Worm (Caenorhabditis elegans): ENCODE data around the gene C47E8.4.

Gene C47E8.4

ce11 chrV:14649929-14650328 is 35.4 kb downstream of the C47E8.4 start (continued):
- TF ChIP-seq elt-3 (tag; optimal IDR thresholded peaks at IDR 0.05) (no peak), aly-2 (tag; optimal IDR thresholded peaks at IDR 0.05) (no peak), mdl-1 (tag; optimal IDR thresholded peaks at IDR 0.05) (no peak), nhr-77 (tag; optimal IDR thresholded peaks at IDR 0.05) (no peak), nhr-129 (tag; optimal IDR thresholded peaks at IDR 0.05) (peak; percentile 58), fos-1 (tag; optimal IDR thresholded peaks at IDR 0.05) (no peak), unc-55 (GFP tag; optimal IDR thresholded peaks at IDR 0.05) (no peak), dmd-4 (tag; optimal IDR thresholded peaks at IDR 0.05) (no peak), nhr-25 (tag; optimal IDR thresholded peaks at IDR 0.05) (no peak), ama-1 (optimal IDR thresholded peaks at IDR 0.05) (no peak), elt-1 (tag; optimal IDR thresholded peaks at IDR 0.05) (no peak), peb-1 (tag; optimal IDR thresholded peaks at IDR 0.05) (no peak), sem-4 (tag; optimal IDR thresholded peaks at IDR 0.05) (peak; percentile 31), skn-1 (tag; optimal IDR thresholded peaks at IDR 0.05) (no peak), mab-5 (tag; optimal IDR thresholded peaks at IDR 0.05) (peak; percentile 27), lin-13 (GFP tag; optimal IDR thresholded peaks at IDR 0.05) (no peak), alr-1 (tag; optimal IDR thresholded peaks at IDR 0.05) (no peak), nhr-237 (tag; optimal IDR thresholded peaks at IDR 0.05) (no peak), R02D3.7 (tag; optimal IDR thresholded peaks at IDR 0.05) (no peak), unc-39 (tag; optimal IDR thresholded peaks at IDR 0.05) (no peak), mbf-1 (tag; optimal IDR thresholded peaks at IDR 0.05) (no peak), C34F6.9 (tag; optimal IDR thresholded peaks at IDR 0.05) (peak; percentile 62)

- TF ChIP-seq nhr-6 (tag; optimal IDR thresholded peaks at IDR 0.05) (no peak), nhr-10 (tag; optimal IDR thresholded peaks at IDR 0.05) (no peak), nhr-21 (tag; optimal IDR thresholded peaks at IDR 0.05) (no peak), unc-39 (tag; optimal IDR thresholded peaks at IDR 0.05) (no peak), zag-1 (tag; optimal IDR thresholded peaks at IDR 0.05) (no peak), ceh-82 (tag; optimal IDR thresholded peaks at IDR 0.05) (no peak), elt-3 (tag; optimal IDR thresholded peaks at IDR 0.05) (no peak), F13H6.1 (tag; optimal IDR thresholded peaks at IDR 0.05) (no peak), C34F6.9 (tag; optimal IDR thresholded peaks at IDR 0.05) (no peak), nhr-237 (tag; optimal IDR thresholded peaks at IDR 0.05) (no peak), lsy-2 (tag; optimal IDR thresholded peaks at IDR 0.05) (no peak), R02D3.7 (tag; optimal IDR thresholded peaks at IDR 0.05) (no peak), crh-2 (tag; optimal IDR thresholded peaks at IDR 0.05) (no peak), nhr-11 (tag; optimal IDR thresholded peaks at IDR 0.05) (no peak), ceh-16 (tag; optimal IDR thresholded peaks at IDR 0.05) (no peak), aly-2 (tag; optimal IDR thresholded peaks at IDR 0.05) (no peak), mbf-1 (tag; optimal IDR thresholded peaks at IDR 0.05) (no peak), Y55F3AM.14 (GFP tag; optimal IDR thresholded peaks at IDR 0.05) (no peak), ztf-4 (tag; optimal IDR thresholded peaks at IDR 0.05) (no peak)
Observed at ce11 chrV:14648825-14649224, 36.5 kb downstream of the C47E8.4 start.

ce11 chrV:14645817-14646789 is 39.2 kb downstream of the C47E8.4 start, which contains the start of the genes rfc-1 and pmp-3:
Gene rfc-1 (minus strand): TSS chrV:14645979.
Gene pmp-3 (plus strand): TSS chrV:14646739.
- TF ChIP-seq unc-55 (GFP tag; optimal IDR thresholded peaks at IDR 0.05) (peak; percentile 51), nhr-11 (tag; optimal IDR thresholded peaks at IDR 0.05) (no peak), blmp-1 (tag; optimal IDR thresholded peaks at IDR 0.05; ENCODE audit: insufficient read depth) (peak; percentile 52), fos-1 (tag; optimal IDR thresholded peaks at IDR 0.05) (peak; percentile 21), dmd-4 (tag; optimal IDR thresholded peaks at IDR 0.05) (no peak), F13H6.1 (tag; optimal IDR thresholded peaks at IDR 0.05) (peak; percentile 10), nhr-25 (tag; optimal IDR thresholded peaks at IDR 0.05) (peak; percentile 13), C34F6.9 (tag; optimal IDR thresholded peaks at IDR 0.05) (peak; percentile 39), skn-1 (tag; optimal IDR thresholded peaks at IDR 0.05) (peak; percentile 2), mbf-1 (tag; optimal IDR thresholded peaks at IDR 0.05) (no peak), gmeb-1 (tag; optimal IDR thresholded peaks at IDR 0.05) (peak; percentile 84), zag-1 (tag; optimal IDR thresholded peaks at IDR 0.05) (no peak), mdl-1 (tag; optimal IDR thresholded peaks at IDR 0.05) (no peak), nhr-129 (tag; optimal IDR thresholded peaks at IDR 0.05) (peak; percentile 16), nhr-10 (tag; optimal IDR thresholded peaks at IDR 0.05) (no peak)

All from whole organism, L2 larva.